Fruit fly (Drosophila melanogaster) whole organism, prepupa: Measurements from ENCODE around the gene Saysd1.

Source experiments
- Blimp-1 ChIP-seq: fragments of 200-800 bp; sonication (Bioruptor generic); optimal IDR thresholded peaks from 3 replicates; lab custom pipeline; 2017; ENCODE audit warnings: missing biosample characterization, missing genetic modification characterization, mild to moderate bottlenecking, moderate library complexity, missing genetic modification reagents
- CG10631 ChIP-seq: fragments of 200-800 bp; sonication (Bioruptor generic); optimal IDR thresholded peaks from 2 replicates; lab custom pipeline; 2016; ENCODE audit warnings: missing biosample characterization, missing genetic modification characterization
- CG10669 ChIP-seq: fragments of 200-800 bp; sonication (Bioruptor generic); optimal IDR thresholded peaks from 3 replicates; lab custom pipeline; 2018; ENCODE audit warnings: missing biosample characterization, mild to moderate bottlenecking, missing genetic modification characterization, moderate library complexity
- CG11294 ChIP-seq: fragments of 200-800 bp; sonication (Bioruptor generic); IDR thresholded peaks from 2 replicates; pipeline ENCODE4 v1.3.6; 2022; ENCODE audit warnings: missing biosample characterization, missing genetic modification characterization
- CG11762 ChIP-seq: fragments of 200-800 bp; sonication (Bioruptor generic); optimal IDR thresholded peaks from 3 replicates; lab custom pipeline; 2016; ENCODE audit warnings: missing biosample characterization, missing genetic modification characterization; ENCODE audit not compliant: insufficient read depth
- CG15336 ChIP-seq: fragments of 200-800 bp; sonication (Bioruptor generic); IDR thresholded peaks from 2 replicates; pipeline ENCODE4 v1.3.6; 2022; ENCODE audit warnings: missing biosample characterization, missing genetic modification characterization
- CG1621 ChIP-seq: fragments of 200-800 bp; sonication (Bioruptor generic); optimal IDR thresholded peaks from 3 replicates; lab custom pipeline; 2018; ENCODE audit warnings: missing biosample characterization, mild to moderate bottlenecking, missing genetic modification characterization
- CG16779 ChIP-seq: fragments of 200-800 bp; sonication (Bioruptor generic); optimal IDR thresholded peaks from 3 replicates; lab custom pipeline; 2017; ENCODE audit warnings: missing biosample characterization, mild to moderate bottlenecking, missing genetic modification characterization
- CG34406 ChIP-seq: fragments of 200-800 bp; sonication (Bioruptor generic); optimal IDR thresholded peaks from 3 replicates; lab custom pipeline; 2016; ENCODE audit warnings: missing biosample characterization, missing genetic modification characterization
- CG3919 ChIP-seq: fragments of 200-800 bp; sonication (Bioruptor generic); optimal IDR thresholded peaks from 3 replicates; lab custom pipeline; 2016; ENCODE audit warnings: missing biosample characterization, missing genetic modification characterization
- CG4318 ChIP-seq: fragments of 200-800 bp; sonication (Bioruptor generic); optimal IDR thresholded peaks from 3 replicates; lab custom pipeline; 2017; ENCODE audit warnings: missing biosample characterization, mild to moderate bottlenecking, missing genetic modification characterization
- CG6276 ChIP-seq: fragments of 200-800 bp; sonication (Bioruptor generic); optimal IDR thresholded peaks from 2 replicates; lab custom pipeline; 2017; ENCODE audit warnings: missing biosample characterization, mild to moderate bottlenecking, missing genetic modification characterization
- CG6792 ChIP-seq: fragments of 200-800 bp; sonication (Bioruptor generic); optimal IDR thresholded peaks from 3 replicates; lab custom pipeline; 2016; ENCODE audit warnings: missing biosample characterization, missing genetic modification characterization
- CG6808 ChIP-seq: fragments of 200-800 bp; sonication (Bioruptor generic); optimal IDR thresholded peaks from 3 replicates; lab custom pipeline; 2017; ENCODE audit warnings: missing biosample characterization, missing genetic modification characterization, mild to moderate bottlenecking, moderate library complexity, missing genetic modification reagents
- CG6854 ChIP-seq: fragments of 200-800 bp; sonication (Bioruptor generic); optimal IDR thresholded peaks from 2 replicates; lab custom pipeline; 2017; ENCODE audit warnings: missing biosample characterization, mild to moderate bottlenecking, missing genetic modification characterization
- CG8119 ChIP-seq: fragments of 200-800 bp; sonication (Bioruptor generic); IDR thresholded peaks from 3 replicates; pipeline ENCODE4 v1.3.6; 2022; ENCODE audit warnings: missing biosample characterization, missing genetic modification characterization
- CG8319 ChIP-seq: fragments of 200-800 bp; sonication (Bioruptor generic); optimal IDR thresholded peaks from 3 replicates; lab custom pipeline; 2016; ENCODE audit warnings: missing biosample characterization, missing genetic modification characterization
- CG8632 ChIP-seq: fragments of 200-800 bp; sonication (Bioruptor generic); optimal IDR thresholded peaks from 3 replicates; lab custom pipeline; 2016; ENCODE audit warnings: missing biosample characterization, missing genetic modification characterization
- Eip75B ChIP-seq: fragments of 200-800 bp; sonication (Bioruptor generic); optimal IDR thresholded peaks from 3 replicates; lab custom pipeline; 2016; ENCODE audit warnings: missing biosample characterization, missing genetic modification characterization
- Ets96B ChIP-seq: fragments of 200-800 bp; optimal IDR thresholded peaks from 2 replicates; lab custom pipeline; 2019; ENCODE audit warnings: missing biosample characterization, mild to moderate bottlenecking, missing genetic modification characterization, moderate library complexity
- Hr38 ChIP-seq: sonication (Bioruptor generic); optimal IDR thresholded peaks from 2 replicates; lab custom pipeline; 2016; ENCODE audit warnings: missing biosample characterization, missing genetic modification characterization
- Hr39 ChIP-seq: fragments of 200-800 bp; sonication (Bioruptor generic); optimal IDR thresholded peaks from 2 replicates; lab custom pipeline; 2016; ENCODE audit warnings: missing biosample characterization, missing genetic modification characterization
- Hr4 ChIP-seq: fragments of 200-800 bp; sonication (Bioruptor generic); optimal IDR thresholded peaks from 3 replicates; lab custom pipeline; 2016; ENCODE audit warnings: missing biosample characterization, missing genetic modification characterization
- Lpt ChIP-seq: fragments of 200-800 bp; sonication (Bioruptor generic); optimal IDR thresholded peaks from 3 replicates; lab custom pipeline; 2016; ENCODE audit warnings: missing biosample characterization, missing genetic modification characterization
- Smox ChIP-seq: fragments of 200-800 bp; sonication (Bioruptor generic); optimal IDR thresholded peaks from 3 replicates; lab custom pipeline; 2016; ENCODE audit warnings: missing biosample characterization, missing genetic modification characterization
- Sox102F ChIP-seq: fragments of 200-800 bp; sonication (Bioruptor generic); optimal IDR thresholded peaks from 2 replicates; lab custom pipeline; 2016; ENCODE audit warnings: missing biosample characterization, mild to moderate bottlenecking, missing genetic modification characterization
- cyc ChIP-seq: fragments of 200-800 bp; sonication (Bioruptor generic); optimal IDR thresholded peaks from 3 replicates; lab custom pipeline; 2016; ENCODE audit warnings: missing biosample characterization, missing genetic modification characterization
- dac ChIP-seq: fragments of 200-800 bp; sonication (Bioruptor generic); optimal IDR thresholded peaks from 2 replicates; lab custom pipeline; 2017; ENCODE audit warnings: missing biosample characterization, mild to moderate bottlenecking, missing genetic modification characterization
- dsx ChIP-seq: fragments of 200-800 bp; optimal IDR thresholded peaks from 3 replicates; lab custom pipeline; 2019; ENCODE audit warnings: missing biosample characterization, mild to moderate bottlenecking, missing genetic modification characterization, moderate library complexity; ENCODE audit not compliant: poor library complexity, severe bottlenecking
- eg ChIP-seq: fragments of 200-800 bp; sonication (Bioruptor generic); IDR thresholded peaks from 3 replicates; pipeline ENCODE4 v1.3.6; 2022; ENCODE audit warnings: missing biosample characterization, missing genetic modification characterization
- esn ChIP-seq: fragments of 200-800 bp; sonication (Bioruptor generic); optimal IDR thresholded peaks from 2 replicates; lab custom pipeline; 2016; ENCODE audit warnings: missing biosample characterization, mild to moderate bottlenecking, missing genetic modification characterization, moderate library complexity
- fd59A ChIP-seq: fragments of 200-800 bp; sonication (Bioruptor generic); optimal IDR thresholded peaks from 2 replicates; lab custom pipeline; 2017; ENCODE audit warnings: missing biosample characterization, mild to moderate bottlenecking, missing genetic modification characterization, missing genetic modification reagents
- fd85E ChIP-seq: fragments of 200-800 bp; sonication (Bioruptor generic); optimal IDR thresholded peaks from 3 replicates; lab custom pipeline; 2016; ENCODE audit warnings: missing biosample characterization, missing genetic modification characterization
- net ChIP-seq: fragments of 200-800 bp; sonication (Bioruptor generic); optimal IDR thresholded peaks from 3 replicates; lab custom pipeline; 2016; ENCODE audit warnings: missing biosample characterization, missing genetic modification characterization
- pdm3 ChIP-seq: fragments of 200-800 bp; sonication (Bioruptor generic); optimal IDR thresholded peaks from 3 replicates; lab custom pipeline; 2016; ENCODE audit warnings: missing biosample characterization, missing genetic modification characterization
- salr ChIP-seq, 2 experiments: fragments of 200-800 bp; sonication (Bioruptor generic); optimal IDR thresholded peaks; 3 replicates each; lab custom pipeline; 2016 to 2018; ENCODE audit warnings: missing biosample characterization in 2 of 2, missing genetic modification characterization in 2 of 2, mild to moderate bottlenecking in 1 of 2
- spab ChIP-seq: fragments of 200-800 bp; sonication (Bioruptor generic); optimal IDR thresholded peaks from 2 replicates; lab custom pipeline; 2017; ENCODE audit warnings: missing biosample characterization, mild to moderate bottlenecking, missing genetic modification characterization, missing genetic modification reagents
- ss ChIP-seq, 2 experiments: fragments of 200-800 bp; sonication (Bioruptor generic); optimal IDR thresholded peaks; 2 replicates in 1 of 2; 3 replicates in 1 of 2; lab custom pipeline; 2017 to 2018; ENCODE audit warnings: mild to moderate bottlenecking in 2 of 2, missing biosample characterization in 2 of 2, missing genetic modification characterization in 2 of 2, moderate library complexity in 1 of 2
- vri ChIP-seq: fragments of 200-800 bp; sonication (Bioruptor generic); optimal IDR thresholded peaks from 3 replicates; lab custom pipeline; 2016; ENCODE audit warnings: missing biosample characterization, mild to moderate bottlenecking, missing genetic modification characterization

Gene Saysd1

DNA sequence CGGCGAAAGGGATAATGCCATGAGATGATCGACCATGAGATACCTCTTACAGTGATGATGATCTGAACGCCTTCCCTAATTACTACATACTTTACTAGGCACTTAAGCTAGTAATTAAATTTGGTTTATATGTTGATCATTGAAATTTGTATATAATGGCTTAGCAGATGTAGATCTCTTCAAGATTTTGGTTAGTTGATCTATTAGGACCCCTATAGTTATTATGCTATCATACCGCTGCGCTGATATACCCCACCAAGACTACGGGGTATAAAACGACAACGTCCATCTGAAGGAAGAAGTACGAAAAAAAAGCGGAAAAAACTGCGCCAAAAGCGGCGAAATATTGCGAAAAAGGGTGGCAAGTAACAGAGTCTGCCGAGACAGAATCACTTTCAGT, 40.7 kb downstream of the Saysd1 start (continued):
- TF ChIP-seq CG11762 (GFP tag; lab: Kevin White, UChicago) (peak; percentile 4), CG16779 (tag; lab: Kevin White, UChicago) (peak; percentile 23), spab (GFP tag; lab: Kevin White, UChicago) (peak; percentile 67), CG6854 (GFP tag; lab: Kevin White, UChicago) (no peak), esn (GFP tag; lab: Kevin White, UChicago) (peak; percentile 76), dsx (peak; percentile 58), dac (GFP tag; lab: Kevin White, UChicago) (no peak), fd85E (GFP tag; lab: Kevin White, UChicago) (no peak), CG3919 (GFP tag; lab: Kevin White, UChicago) (peak; percentile 58), eg (no peak), cyc (GFP tag; lab: Kevin White, UChicago) (peak; percentile 70), CG1621 (tag; lab: Kevin White, UChicago) (peak; percentile 33), net (peak; percentile 40), Hr4 (GFP tag; lab: Kevin White, UChicago) (no peak), ss (GFP tag; optimal IDR thresholded peaks at IDR 0.05; lab: Kevin White, UChicago) (peak; percentile 26 to 55), CG34406 (GFP tag; lab: Kevin White, UChicago) (peak; percentile 31), CG6792 (GFP tag; lab: Kevin White, UChicago) (peak; percentile 58), Hr39 (GFP tag; lab: Kevin White, UChicago) (peak; percentile 68), Lpt (GFP tag; lab: Kevin White, UChicago) (no peak), vri (GFP tag; lab: Kevin White, UChicago) (peak; percentile 30), Hr38 (GFP tag; lab: Kevin White, UChicago) (no peak), CG8319 (GFP tag; lab: Kevin White, UChicago) (peak; percentile 14), Smox (peak; percentile 70), CG15336 (GFP tag; lab: Robert Waterston, UW) (0 out of 2 replicates have a peak, but pooled peaks have one; percentile 11), CG8632 (GFP tag; lab: Kevin White, UChicago) (peak; percentile 50), CG4318 (no peak), CG6808 (GFP tag; lab: Kevin White, UChicago) (peak; percentile 73), Blimp-1 (peak; percentile 9), salr (GFP tag; optimal IDR thresholded peaks at IDR 0.05; lab: Kevin White, UChicago) (peak in 1 of 2 experiments; percentile 38), CG8119 (GFP tag; lab: Robert Waterston, UW) (0 out of 3 replicates have a peak, but pooled peaks have one; percentile 20), fd59A (peak; percentile 40), CG10669 (GFP tag; lab: Kevin White, UChicago) (peak; percentile 70), Sox102F (GFP tag; lab: Kevin White, UChicago) (peak; percentile 49), pdm3 (peak; percentile 56)

DNA sequence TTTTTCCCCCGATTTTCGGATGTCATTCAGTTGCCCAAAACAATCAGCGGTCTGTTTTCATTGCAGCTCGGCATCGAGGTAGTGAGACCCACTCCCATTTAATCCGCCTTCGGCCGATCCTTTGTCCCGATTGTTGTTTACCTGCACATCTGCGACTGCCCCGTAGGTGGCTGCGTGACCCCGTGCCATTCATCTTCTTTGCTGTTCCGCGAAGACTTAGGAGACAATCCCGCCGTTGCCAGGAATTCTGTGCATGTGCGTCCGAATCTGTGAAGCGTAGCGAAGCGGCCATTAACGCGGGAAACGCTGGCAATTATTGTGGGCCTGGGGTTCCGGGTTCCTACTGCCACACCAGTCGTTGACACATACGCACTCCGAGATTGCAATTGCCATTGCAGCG, 42.0 kb downstream of the Saysd1 start:
- no peak for TF ChIP-seq Ets96B (tag; lab: Kevin White, UChicago)
- TF ChIP-seq CG6276 (GFP tag; lab: Kevin White, UChicago) = no peak
- no peak for TF ChIP-seq CG10631

DNA sequence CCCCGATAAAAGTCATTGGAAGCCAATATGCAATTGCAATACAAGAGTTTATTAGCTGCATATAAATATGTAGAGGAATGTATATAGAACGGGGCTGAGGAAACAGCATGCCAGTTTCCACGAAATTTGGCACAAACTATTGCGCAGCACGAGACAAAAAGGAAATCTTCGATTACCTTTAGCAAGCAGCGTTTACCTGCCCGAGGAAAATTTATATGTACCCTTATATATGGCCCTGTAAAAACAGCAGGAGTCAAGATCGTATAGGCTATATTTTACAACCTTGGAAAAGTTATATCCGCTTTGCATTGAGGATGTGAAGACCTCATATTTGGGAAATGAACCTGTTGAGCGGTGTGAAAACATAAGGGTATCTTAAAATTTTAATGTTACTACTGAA, 42.6 kb downstream of the Saysd1 start:
- TF ChIP-seq Lpt (GFP tag; lab: Kevin White, UChicago) = no peak
- TF ChIP-seq Hr38 (GFP tag; lab: Kevin White, UChicago) = no peak
- no peak for TF ChIP-seq CG11294 (GFP tag; lab: Robert Waterston, UW)
- TF ChIP-seq Eip75B (GFP tag; lab: Kevin White, UChicago) = no peak
